Worm (Caenorhabditis elegans) whole organism, L1 larva: Measurements from ENCODE around the gene madd-2.
A peak's percentile ranks its signal among the peaks of the same experiment; 100 is the strongest.

ENCODE experiments used
- F16B12.6 ChIP-seq: fragments of 150-350 bp; optimal IDR thresholded peaks from 2 replicates; lab custom pipeline; 2014; ENCODE audit warnings: missing biosample characterization, missing genetic modification characterization
- aha-1 ChIP-seq: fragments of 150-350 bp; optimal IDR thresholded peaks from 2 replicates; lab custom pipeline; 2014; ENCODE audit warnings: missing biosample characterization, missing genetic modification characterization
- aly-2 ChIP-seq: fragments of 150-350 bp; optimal IDR thresholded peaks from 2 replicates; lab custom pipeline; 2014; ENCODE audit warnings: missing biosample characterization, missing genetic modification characterization
- ceh-88 ChIP-seq: fragments of 200-800 bp; sonication (Bioruptor generic); IDR thresholded peaks from 2 replicates; pipeline ENCODE4 v1.3.6; 2022; ENCODE audit warnings: missing genetic modification characterization, missing compliant biosample characterization
- ces-1 ChIP-seq: fragments of 150-350 bp; optimal IDR thresholded peaks from 2 replicates; lab custom pipeline; 2014; ENCODE audit warnings: missing biosample characterization, missing genetic modification reagents, missing genetic modification characterization
- dpl-1 ChIP-seq, 3 experiments: fragments of 150-350 bp in 2 of 3; sonication (generic microtip) in 1 of 3; optimal IDR thresholded peaks; 2 replicates each; lab custom pipeline; 2014 to 2017; ENCODE audit warnings: missing biosample characterization in 3 of 3, missing genetic modification characterization in 3 of 3, missing genetic modification reagents in 3 of 3
- efl-1 ChIP-seq, 4 experiments: fragments of 150-350 bp; optimal IDR thresholded peaks in 3 of 4; peaks in 1 of 4; 1 replicate in 1 of 4; 2 replicates in 3 of 4; lab custom pipeline; 2014; ENCODE audit warnings: missing biosample characterization in 2 of 4, missing genetic modification characterization in 2 of 4, missing genetic modification reagents in 2 of 4
- elt-2 ChIP-seq: sonication (generic microtip); optimal IDR thresholded peaks from 2 replicates; lab custom pipeline; 2016; ENCODE audit warnings: missing genetic modification characterization, mild to moderate bottlenecking, inconsistent platforms, missing compliant biosample characterization, missing genetic modification reagents
- fkh-4 ChIP-seq: sonication (generic microtip); optimal IDR thresholded peaks from 2 replicates; lab custom pipeline; 2016; ENCODE audit warnings: missing compliant biosample characterization, missing genetic modification characterization, borderline replicate concordance
- hlh-17 ChIP-seq: fragments of 200-800 bp; sonication (Bioruptor generic); optimal IDR thresholded peaks from 2 replicates; lab custom pipeline; 2018; ENCODE audit warnings: missing genetic modification characterization, mild to moderate bottlenecking, missing compliant biosample characterization, moderate library complexity, borderline replicate concordance
- irx-1 ChIP-seq: sonication (generic microtip); optimal IDR thresholded peaks from 2 replicates; lab custom pipeline; 2016; ENCODE audit warnings: missing genetic modification characterization, missing compliant biosample characterization
- lin-14 ChIP-seq: fragments of 200-800 bp; sonication (Bioruptor generic); optimal IDR thresholded peaks from 2 replicates; lab custom pipeline; 2018; ENCODE audit warnings: mild to moderate bottlenecking, missing genetic modification characterization, moderate library complexity, missing compliant biosample characterization
- lin-15B ChIP-seq: fragments of 150-350 bp; sonication (generic microtip); optimal IDR thresholded peaks from 3 replicates; lab custom pipeline; 2014; ENCODE audit warnings: missing biosample characterization, missing genetic modification characterization
- lin-35 ChIP-seq, 2 experiments: fragments of 150-350 bp; optimal IDR thresholded peaks; 2 replicates each; lab custom pipeline; 2014; ENCODE audit warnings: missing biosample characterization in 2 of 2, missing genetic modification characterization in 2 of 2, missing genetic modification reagents in 2 of 2
- lin-39 ChIP-seq: fragments of 150-350 bp; optimal IDR thresholded peaks from 2 replicates; lab custom pipeline; 2014; ENCODE audit warnings: missing biosample characterization, missing genetic modification reagents, missing genetic modification characterization
- lsy-2 ChIP-seq, 2 experiments: fragments of 150-350 bp; optimal IDR thresholded peaks; 2 replicates each; lab custom pipeline; 2014; ENCODE audit warnings: missing biosample characterization in 2 of 2, missing genetic modification characterization in 2 of 2
- mab-9 ChIP-seq: fragments of 200-800 bp; sonication (Bioruptor generic); IDR thresholded peaks from 2 replicates; pipeline ENCODE4 v1.3.6; 2022; ENCODE audit warnings: missing genetic modification reagents, missing genetic modification characterization, missing compliant biosample characterization
- mdl-1 ChIP-seq, 2 experiments: fragments of 150-350 bp; optimal IDR thresholded peaks; 2 replicates each; lab custom pipeline; 2014 to 2017; ENCODE audit warnings: missing biosample characterization in 2 of 2, missing genetic modification characterization in 2 of 2, inconsistent platforms in 1 of 2
- nhr-11 ChIP-seq: fragments of 150-350 bp; optimal IDR thresholded peaks from 2 replicates; lab custom pipeline; 2014; ENCODE audit warnings: missing biosample characterization, missing genetic modification characterization
- nhr-19 ChIP-seq: fragments of 200-800 bp; sonication (Bioruptor generic); conservative IDR thresholded peaks from 2 replicates; pipeline ENCODE4 v1.3.6; 2022; ENCODE audit warnings: missing genetic modification characterization, missing compliant biosample characterization
- nhr-28 ChIP-seq: fragments of 150-350 bp; optimal IDR thresholded peaks from 2 replicates; lab custom pipeline; 2014; ENCODE audit warnings: missing biosample characterization, missing genetic modification characterization
- nhr-85 ChIP-seq: sonication (generic microtip); peaks from one replicate; lab custom pipeline; 2016; ENCODE audit warnings: missing genetic modification characterization, inconsistent platforms, missing compliant biosample characterization
- pax-3 ChIP-seq: fragments of 200-800 bp; sonication (Bioruptor generic); optimal IDR thresholded peaks from 2 replicates; lab custom pipeline; 2018; ENCODE audit warnings: mild to moderate bottlenecking, missing genetic modification characterization, moderate library complexity, missing compliant biosample characterization
- pqm-1 ChIP-seq: sonication (generic microtip); optimal IDR thresholded peaks from 3 replicates; lab custom pipeline; 2017; ENCODE audit warnings: missing biosample characterization, missing genetic modification characterization
- snpc-4 ChIP-seq: fragments of 150-350 bp; optimal IDR thresholded peaks from 2 replicates; lab custom pipeline; 2014; ENCODE audit warnings: missing biosample characterization, missing genetic modification characterization
- snu-23 ChIP-seq: sonication (generic microtip); optimal IDR thresholded peaks from 2 replicates; lab custom pipeline; 2016; ENCODE audit warnings: missing genetic modification characterization, missing compliant biosample characterization
- sox-4 ChIP-seq: sonication (generic microtip); optimal IDR thresholded peaks from 2 replicates; lab custom pipeline; 2016; ENCODE audit warnings: missing genetic modification characterization, missing compliant biosample characterization
- sptf-1 ChIP-seq: fragments of 150-350 bp; optimal IDR thresholded peaks from 2 replicates; lab custom pipeline; 2014; ENCODE audit warnings: missing biosample characterization, missing genetic modification characterization
- tlp-1 ChIP-seq: fragments of 150-350 bp; optimal IDR thresholded peaks from 2 replicates; lab custom pipeline; 2014; ENCODE audit warnings: missing biosample characterization, missing genetic modification characterization
- unc-30 ChIP-seq: sonication (generic microtip); optimal IDR thresholded peaks from 2 replicates; lab custom pipeline; 2017; ENCODE audit warnings: missing biosample characterization, missing genetic modification characterization
- unc-62 ChIP-seq: fragments of 150-350 bp; optimal IDR thresholded peaks from 2 replicates; lab custom pipeline; 2014; ENCODE audit warnings: missing biosample characterization, missing genetic modification reagents, missing genetic modification characterization
- unc-86 ChIP-seq: sonication (generic microtip); optimal IDR thresholded peaks from 2 replicates; lab custom pipeline; 2016; ENCODE audit warnings: missing genetic modification characterization, missing compliant biosample characterization
- unc-98 ChIP-seq: fragments of 200-800 bp; sonication (Bioruptor generic); IDR thresholded peaks from 2 replicates; pipeline ENCODE4 v1.3.6; 2022; ENCODE audit warnings: missing genetic modification characterization, missing compliant biosample characterization
- vab-15 ChIP-seq: sonication (generic microtip); optimal IDR thresholded peaks from 2 replicates; lab custom pipeline; 2017; ENCODE audit warnings: missing genotype, mild to moderate bottlenecking, missing genetic modification characterization, missing compliant biosample characterization
- xbp-1 ChIP-seq: sonication (generic microtip); optimal IDR thresholded peaks from 2 replicates; lab custom pipeline; 2016; ENCODE audit warnings: missing genetic modification characterization, missing compliant biosample characterization
- zag-1 ChIP-seq: fragments of 150-350 bp; optimal IDR thresholded peaks from 2 replicates; lab custom pipeline; 2014; ENCODE audit warnings: missing biosample characterization, missing genetic modification characterization
- zip-4 ChIP-seq: fragments of 200-800 bp; sonication (Bioruptor generic); optimal IDR thresholded peaks from 2 replicates; lab custom pipeline; 2018; ENCODE audit warnings: mild to moderate bottlenecking, missing genetic modification characterization, moderate library complexity, missing compliant biosample characterization
- ztf-11 ChIP-seq, 2 experiments: sonication (generic microtip); optimal IDR thresholded peaks; 2 replicates each; lab custom pipeline; 2016 to 2017; ENCODE audit warnings: missing genetic modification characterization in 2 of 2, missing biosample characterization in 1 of 2, missing compliant biosample characterization in 1 of 2
- ztf-4 ChIP-seq: fragments of 150-350 bp; optimal IDR thresholded peaks from 2 replicates; lab custom pipeline; 2014; ENCODE audit warnings: missing biosample characterization, missing genetic modification characterization

madd-2 gene

DNA sequence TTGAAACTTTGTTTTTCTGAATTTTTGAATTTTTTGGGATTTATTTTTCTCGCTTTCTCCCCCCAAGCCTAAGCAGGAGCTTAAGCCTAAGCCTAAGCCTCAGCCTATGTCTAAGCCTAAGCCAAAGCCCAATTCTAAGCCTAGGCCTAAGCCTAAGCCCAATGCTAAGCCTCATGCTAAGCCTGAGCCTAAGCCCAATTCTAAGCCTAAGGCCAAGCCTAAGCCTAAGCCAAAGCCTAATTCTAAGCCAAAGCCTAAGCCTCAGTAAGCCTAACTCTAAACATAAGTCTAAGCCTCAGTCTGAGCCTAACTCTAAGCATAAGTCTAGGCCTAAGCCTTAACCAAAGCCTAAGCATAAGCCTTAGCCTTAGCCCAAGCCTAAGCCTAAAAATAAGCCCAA is 7.2 kb upstream of the madd-2 start:
- TF ChIP-seq zag-1 (tag; lab: Kevin White, UChicago) (no peak), irx-1 (tag; lab: Kevin White, UChicago) (no peak), mab-9 (GFP tag; lab: Robert Waterston, UW) (no peak), zip-4 (GFP tag; lab: Kevin White, UChicago) (no peak), fkh-4 (tag; lab: Kevin White, UChicago) (no peak), elt-2 (tag; lab: Kevin White, UChicago) (no peak), unc-30 (tag; lab: Kevin White, UChicago) (no peak), hlh-17 (GFP tag; lab: Kevin White, UChicago) (no peak), sox-4 (tag; lab: Kevin White, UChicago) (no peak), nhr-28 (no peak), ceh-88 (no peak), vab-15 (tag; lab: Kevin White, UChicago) (no peak), nhr-11 (no peak)

DNA sequence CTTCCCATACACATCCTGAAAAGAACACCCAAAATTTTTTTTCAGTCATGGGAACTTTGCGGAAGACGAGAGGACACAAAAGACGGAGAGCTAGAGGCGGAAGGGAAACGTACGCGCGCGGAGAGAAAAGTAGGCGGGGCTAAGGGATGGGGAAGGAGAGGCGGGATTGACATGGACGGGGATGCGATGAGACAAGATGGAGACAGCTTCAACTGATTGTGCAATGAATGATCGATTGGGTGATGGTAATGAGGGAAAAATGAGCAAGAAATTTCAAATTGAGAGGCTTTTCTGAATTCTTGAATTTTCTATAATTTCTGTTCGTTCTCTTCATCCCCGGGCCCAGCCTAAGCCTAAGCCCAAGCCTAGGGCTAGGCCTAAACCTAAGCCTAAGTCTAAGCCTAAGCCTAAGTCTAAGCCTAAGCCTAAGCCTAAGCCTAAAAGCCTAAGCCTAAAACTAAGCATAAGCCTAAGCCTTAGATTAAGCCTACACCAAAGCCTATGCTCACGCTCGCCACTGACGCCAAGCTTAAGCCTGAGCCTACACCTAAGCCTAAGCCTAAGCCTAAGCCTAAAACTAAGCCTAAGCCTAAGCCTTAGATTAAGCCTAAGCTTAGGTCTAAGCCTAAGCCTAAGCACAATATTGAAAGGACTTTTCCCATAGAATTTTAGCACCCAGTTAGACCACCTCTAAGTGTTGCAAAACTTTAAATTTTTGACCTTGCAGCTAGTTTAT is 1.2 kb upstream of the madd-2 start:
- TF ChIP-seq lin-39 (tag; lab: Kevin White, UChicago) (no peak), nhr-85 (tag; lab: Kevin White, UChicago) (peak; percentile 10), unc-86 (tag; lab: Kevin White, UChicago) (no peak), F16B12.6 (tag; lab: Kevin White, UChicago) (no peak), efl-1 (optimal IDR thresholded peaks at IDR 0.05; lab: Kevin White, UChicago) (no peak), efl-1 (GFP tag; optimal IDR thresholded peaks at IDR 0.05 in 1 of 2; lab: Kevin White, UChicago) (peak in 1 of 2 experiments; percentile 73), tlp-1 (tag; lab: Kevin White, UChicago) (no peak), sox-4 (tag; lab: Kevin White, UChicago) (no peak), lin-35 (GFP tag; optimal IDR thresholded peaks at IDR 0.05; lab: Kevin White, UChicago) (no peak), dpl-1 (GFP tag; optimal IDR thresholded peaks at IDR 0.05; lab: Kevin White, UChicago) (no peak), sptf-1 (tag; lab: Kevin White, UChicago) (no peak), aha-1 (tag; lab: Kevin White, UChicago) (no peak), lsy-2 (tag; optimal IDR thresholded peaks at IDR 0.05; lab: Kevin White, UChicago) (no peak), lin-14 (peak; percentile 27), zip-4 (GFP tag; lab: Kevin White, UChicago) (no peak), xbp-1 (tag; lab: Kevin White, UChicago) (no peak), snpc-4 (no peak)

DNA sequence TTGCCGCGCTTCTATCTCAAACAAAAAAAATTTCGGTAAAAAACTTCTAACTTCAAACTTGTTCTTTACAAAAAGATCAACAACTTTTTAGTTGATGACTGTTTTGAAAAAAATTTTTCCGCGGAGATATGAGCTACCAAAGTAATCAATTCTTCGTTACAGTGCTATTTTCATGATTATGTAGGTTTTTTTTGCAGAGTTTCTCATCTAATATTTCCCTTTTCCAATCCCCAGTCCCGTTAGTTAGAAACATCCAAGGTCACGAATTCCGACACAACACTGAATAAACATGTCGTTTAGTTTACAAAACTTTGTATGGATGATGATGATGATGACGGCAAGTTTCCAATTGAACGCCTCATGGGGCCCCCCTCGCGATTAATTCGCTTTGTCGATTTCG is 2.7 kb downstream of the madd-2 start:
- TF ChIP-seq nhr-28 (no peak), nhr-85 (tag; lab: Kevin White, UChicago) (peak; percentile 29)
- TF ChIP-seq, all 84 proteins: peak for 1

DNA sequence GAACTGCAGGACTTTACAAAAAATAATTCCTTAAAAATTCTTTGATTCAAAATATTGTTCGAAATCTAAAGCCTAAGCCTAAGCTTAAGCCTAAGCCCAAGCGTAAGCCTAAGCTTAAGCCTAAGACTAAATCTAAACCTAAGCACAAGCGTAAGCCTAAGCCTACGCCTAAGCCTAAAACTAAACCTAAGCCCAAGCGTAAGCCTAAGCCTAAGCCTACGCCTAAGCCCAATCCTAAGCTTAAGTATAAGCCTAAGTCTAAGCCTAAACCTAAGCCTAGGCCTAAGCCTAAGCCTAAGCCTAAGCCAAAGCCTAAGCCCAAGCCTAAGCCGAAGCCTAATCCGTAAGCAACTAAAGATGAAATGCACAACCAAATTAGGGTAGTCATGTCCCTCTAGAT is 4.7 kb downstream of the madd-2 start:
- TF ChIP-seq zip-4 (GFP tag; lab: Kevin White, UChicago) = no peak
- TF ChIP-seq lin-39 (tag; lab: Kevin White, UChicago) = no peak
- no peak for TF ChIP-seq unc-98 (GFP tag; lab: Robert Waterston, UW)
- no peak for TF ChIP-seq aly-2 (tag; lab: Kevin White, UChicago)
- no peak for TF ChIP-seq ztf-11 (tag; optimal IDR thresholded peaks at IDR 0.05; lab: Kevin White, UChicago)
- no peak for TF ChIP-seq lin-15B (tag; lab: Kevin White, UChicago)
- TF ChIP-seq pqm-1 = no peak
- no peak for TF ChIP-seq snu-23 (GFP tag; lab: Kevin White, UChicago)
- no peak for TF ChIP-seq pax-3
- no peak for TF ChIP-seq sox-4 (tag; lab: Kevin White, UChicago)
- no peak for TF ChIP-seq hlh-17 (GFP tag; lab: Kevin White, UChicago)
- TF ChIP-seq unc-62 = no peak
- TF ChIP-seq ztf-4 (tag; lab: Kevin White, UChicago) = no peak
- TF ChIP-seq ces-1 = no peak
- no peak for TF ChIP-seq aha-1 (tag; lab: Kevin White, UChicago)
- TF ChIP-seq mdl-1 (tag; optimal IDR thresholded peaks at IDR 0.05; lab: Kevin White, UChicago) = no peak
- no peak for TF ChIP-seq nhr-19 (GFP tag; lab: Robert Waterston, UW)
